Fruit fly (Drosophila melanogaster) whole organism, prepupa: ENCODE results near the gene Ciz1.

Experiments
- Blimp-1 ChIP-seq: fragments of 200-800 bp; sonication (Bioruptor generic); optimal IDR thresholded peaks from 3 replicates; lab custom pipeline; 2017; ENCODE audit warnings: missing biosample characterization, missing genetic modification characterization, mild to moderate bottlenecking, moderate library complexity, missing genetic modification reagents
- CG10631 ChIP-seq: fragments of 200-800 bp; sonication (Bioruptor generic); optimal IDR thresholded peaks from 2 replicates; lab custom pipeline; 2016; ENCODE audit warnings: missing biosample characterization, missing genetic modification characterization
- CG11902 ChIP-seq: fragments of 200-800 bp; sonication (Bioruptor generic); optimal IDR thresholded peaks from 3 replicates; lab custom pipeline; 2016; ENCODE audit warnings: missing biosample characterization, missing genetic modification characterization
- CG15336 ChIP-seq: fragments of 200-800 bp; sonication (Bioruptor generic); IDR thresholded peaks from 2 replicates; pipeline ENCODE4 v1.3.6; 2022; ENCODE audit warnings: missing biosample characterization, missing genetic modification characterization
- CG1621 ChIP-seq: fragments of 200-800 bp; sonication (Bioruptor generic); optimal IDR thresholded peaks from 3 replicates; lab custom pipeline; 2018; ENCODE audit warnings: missing biosample characterization, mild to moderate bottlenecking, missing genetic modification characterization
- CG3032 ChIP-seq: fragments of 200-800 bp; optimal IDR thresholded peaks from 2 replicates; lab custom pipeline; 2019; ENCODE audit warnings: missing biosample characterization, mild to moderate bottlenecking, missing genetic modification characterization, moderate library complexity
- CG31627 ChIP-seq: fragments of 200-800 bp; sonication (Bioruptor generic); optimal IDR thresholded peaks from 3 replicates; lab custom pipeline; 2016; ENCODE audit warnings: missing biosample characterization, missing genetic modification characterization
- CG32006 ChIP-seq: fragments of 200-800 bp; sonication (Bioruptor generic); optimal IDR thresholded peaks from 3 replicates; lab custom pipeline; 2017; ENCODE audit warnings: missing biosample characterization, mild to moderate bottlenecking, missing genetic modification characterization
- CG34406 ChIP-seq: fragments of 200-800 bp; sonication (Bioruptor generic); optimal IDR thresholded peaks from 3 replicates; lab custom pipeline; 2016; ENCODE audit warnings: missing biosample characterization, missing genetic modification characterization
- CG4318 ChIP-seq: fragments of 200-800 bp; sonication (Bioruptor generic); optimal IDR thresholded peaks from 3 replicates; lab custom pipeline; 2017; ENCODE audit warnings: missing biosample characterization, mild to moderate bottlenecking, missing genetic modification characterization
- CG6163 ChIP-seq: fragments of 200-800 bp; sonication (Bioruptor generic); IDR thresholded peaks from 3 replicates; pipeline ENCODE4 v1.3.6; 2022; ENCODE audit warnings: missing biosample characterization, missing genetic modification characterization
- CG6276 ChIP-seq: fragments of 200-800 bp; sonication (Bioruptor generic); optimal IDR thresholded peaks from 2 replicates; lab custom pipeline; 2017; ENCODE audit warnings: missing biosample characterization, mild to moderate bottlenecking, missing genetic modification characterization
- CG6792 ChIP-seq: fragments of 200-800 bp; sonication (Bioruptor generic); optimal IDR thresholded peaks from 3 replicates; lab custom pipeline; 2016; ENCODE audit warnings: missing biosample characterization, missing genetic modification characterization
- CG6808 ChIP-seq: fragments of 200-800 bp; sonication (Bioruptor generic); optimal IDR thresholded peaks from 3 replicates; lab custom pipeline; 2017; ENCODE audit warnings: missing biosample characterization, missing genetic modification characterization, mild to moderate bottlenecking, moderate library complexity, missing genetic modification reagents
- CG8119 ChIP-seq: fragments of 200-800 bp; sonication (Bioruptor generic); IDR thresholded peaks from 3 replicates; pipeline ENCODE4 v1.3.6; 2022; ENCODE audit warnings: missing biosample characterization, missing genetic modification characterization
- CG8319 ChIP-seq: fragments of 200-800 bp; sonication (Bioruptor generic); optimal IDR thresholded peaks from 3 replicates; lab custom pipeline; 2016; ENCODE audit warnings: missing biosample characterization, missing genetic modification characterization
- CG8632 ChIP-seq: fragments of 200-800 bp; sonication (Bioruptor generic); optimal IDR thresholded peaks from 3 replicates; lab custom pipeline; 2016; ENCODE audit warnings: missing biosample characterization, missing genetic modification characterization
- Eip78C ChIP-seq: fragments of 200-800 bp; sonication (Bioruptor generic); peaks from one replicate; lab custom pipeline; 2016; ENCODE audit warnings: missing biosample characterization, missing genetic modification characterization
- Eip93F ChIP-seq: fragments of 200-800 bp; sonication (Bioruptor generic); optimal IDR thresholded peaks from 2 replicates; lab custom pipeline; 2016; ENCODE audit warnings: missing biosample characterization, mild to moderate bottlenecking, missing genetic modification characterization
- Ets21C ChIP-seq: fragments of 200-800 bp; sonication (Bioruptor generic); optimal IDR thresholded peaks from 3 replicates; lab custom pipeline; 2016; ENCODE audit warnings: missing biosample characterization, missing genetic modification characterization
- Ets96B ChIP-seq: fragments of 200-800 bp; optimal IDR thresholded peaks from 2 replicates; lab custom pipeline; 2019; ENCODE audit warnings: missing biosample characterization, mild to moderate bottlenecking, missing genetic modification characterization, moderate library complexity
- Gug ChIP-seq: fragments of 200-800 bp; sonication (Bioruptor generic); IDR thresholded peaks from 2 replicates; pipeline ENCODE4 v1.3.6; 2022; ENCODE audit warnings: missing biosample characterization, missing genetic modification characterization
- Hr38 ChIP-seq: sonication (Bioruptor generic); optimal IDR thresholded peaks from 2 replicates; lab custom pipeline; 2016; ENCODE audit warnings: missing biosample characterization, missing genetic modification characterization
- Hr39 ChIP-seq: fragments of 200-800 bp; sonication (Bioruptor generic); optimal IDR thresholded peaks from 2 replicates; lab custom pipeline; 2016; ENCODE audit warnings: missing biosample characterization, missing genetic modification characterization
- Hr4 ChIP-seq: fragments of 200-800 bp; sonication (Bioruptor generic); optimal IDR thresholded peaks from 3 replicates; lab custom pipeline; 2016; ENCODE audit warnings: missing biosample characterization, missing genetic modification characterization
- Lpt ChIP-seq: fragments of 200-800 bp; sonication (Bioruptor generic); optimal IDR thresholded peaks from 3 replicates; lab custom pipeline; 2016; ENCODE audit warnings: missing biosample characterization, missing genetic modification characterization
- OdsH ChIP-seq: fragments of 200-800 bp; sonication (Bioruptor generic); optimal IDR thresholded peaks from 3 replicates; lab custom pipeline; 2016; ENCODE audit warnings: missing biosample characterization, missing genetic modification characterization
- Smox ChIP-seq: fragments of 200-800 bp; sonication (Bioruptor generic); optimal IDR thresholded peaks from 3 replicates; lab custom pipeline; 2016; ENCODE audit warnings: missing biosample characterization, missing genetic modification characterization
- Sox102F ChIP-seq: fragments of 200-800 bp; sonication (Bioruptor generic); optimal IDR thresholded peaks from 2 replicates; lab custom pipeline; 2016; ENCODE audit warnings: missing biosample characterization, mild to moderate bottlenecking, missing genetic modification characterization
- Sox14 ChIP-seq: fragments of 200-800 bp; sonication (Bioruptor generic); optimal IDR thresholded peaks from 3 replicates; lab custom pipeline; 2016; ENCODE audit warnings: missing biosample characterization, missing genetic modification characterization
- achi ChIP-seq: fragments of 200-800 bp; sonication (Bioruptor generic); optimal IDR thresholded peaks from 3 replicates; lab custom pipeline; 2016; ENCODE audit warnings: missing biosample characterization, missing genetic modification characterization
- acj6 ChIP-seq: fragments of 200-800 bp; sonication (Bioruptor generic); optimal IDR thresholded peaks from 3 replicates; lab custom pipeline; 2016; ENCODE audit warnings: missing biosample characterization, missing genetic modification characterization
- dac ChIP-seq: fragments of 200-800 bp; sonication (Bioruptor generic); optimal IDR thresholded peaks from 2 replicates; lab custom pipeline; 2017; ENCODE audit warnings: missing biosample characterization, mild to moderate bottlenecking, missing genetic modification characterization
- eg ChIP-seq: fragments of 200-800 bp; sonication (Bioruptor generic); IDR thresholded peaks from 3 replicates; pipeline ENCODE4 v1.3.6; 2022; ENCODE audit warnings: missing biosample characterization, missing genetic modification characterization
- esn ChIP-seq: fragments of 200-800 bp; sonication (Bioruptor generic); optimal IDR thresholded peaks from 2 replicates; lab custom pipeline; 2016; ENCODE audit warnings: missing biosample characterization, mild to moderate bottlenecking, missing genetic modification characterization, moderate library complexity
- fd85E ChIP-seq: fragments of 200-800 bp; sonication (Bioruptor generic); optimal IDR thresholded peaks from 3 replicates; lab custom pipeline; 2016; ENCODE audit warnings: missing biosample characterization, missing genetic modification characterization
- fkh ChIP-seq: fragments of 200-800 bp; sonication (Bioruptor generic); optimal IDR thresholded peaks from 3 replicates; lab custom pipeline; 2017; ENCODE audit warnings: missing biosample characterization, mild to moderate bottlenecking, missing genetic modification characterization, moderate library complexity
- lz ChIP-seq: fragments of 200-800 bp; sonication (Bioruptor generic); optimal IDR thresholded peaks from 3 replicates; lab custom pipeline; 2016; ENCODE audit warnings: missing biosample characterization, missing genetic modification characterization
- net ChIP-seq: fragments of 200-800 bp; sonication (Bioruptor generic); optimal IDR thresholded peaks from 3 replicates; lab custom pipeline; 2016; ENCODE audit warnings: missing biosample characterization, missing genetic modification characterization
- salr ChIP-seq, 2 experiments: fragments of 200-800 bp; sonication (Bioruptor generic); optimal IDR thresholded peaks; 3 replicates each; lab custom pipeline; 2016 to 2018; ENCODE audit warnings: missing biosample characterization in 2 of 2, missing genetic modification characterization in 2 of 2, mild to moderate bottlenecking in 1 of 2
- spab ChIP-seq: fragments of 200-800 bp; sonication (Bioruptor generic); optimal IDR thresholded peaks from 2 replicates; lab custom pipeline; 2017; ENCODE audit warnings: missing biosample characterization, mild to moderate bottlenecking, missing genetic modification characterization, missing genetic modification reagents
- ss ChIP-seq, 2 experiments: fragments of 200-800 bp; sonication (Bioruptor generic); optimal IDR thresholded peaks; 2 replicates in 1 of 2; 3 replicates in 1 of 2; lab custom pipeline; 2017 to 2018; ENCODE audit warnings: mild to moderate bottlenecking in 2 of 2, missing biosample characterization in 2 of 2, missing genetic modification characterization in 2 of 2, moderate library complexity in 1 of 2
- svp ChIP-seq: fragments of 200-800 bp; sonication (Bioruptor generic); peaks from one replicate; lab custom pipeline; 2016; ENCODE audit warnings: missing biosample characterization, missing genetic modification characterization
- topi ChIP-seq: fragments of 200-800 bp; sonication (Bioruptor generic); optimal IDR thresholded peaks from 3 replicates; lab custom pipeline; 2016; ENCODE audit warnings: missing biosample characterization, missing genetic modification characterization

Ciz1 gene

DNA sequence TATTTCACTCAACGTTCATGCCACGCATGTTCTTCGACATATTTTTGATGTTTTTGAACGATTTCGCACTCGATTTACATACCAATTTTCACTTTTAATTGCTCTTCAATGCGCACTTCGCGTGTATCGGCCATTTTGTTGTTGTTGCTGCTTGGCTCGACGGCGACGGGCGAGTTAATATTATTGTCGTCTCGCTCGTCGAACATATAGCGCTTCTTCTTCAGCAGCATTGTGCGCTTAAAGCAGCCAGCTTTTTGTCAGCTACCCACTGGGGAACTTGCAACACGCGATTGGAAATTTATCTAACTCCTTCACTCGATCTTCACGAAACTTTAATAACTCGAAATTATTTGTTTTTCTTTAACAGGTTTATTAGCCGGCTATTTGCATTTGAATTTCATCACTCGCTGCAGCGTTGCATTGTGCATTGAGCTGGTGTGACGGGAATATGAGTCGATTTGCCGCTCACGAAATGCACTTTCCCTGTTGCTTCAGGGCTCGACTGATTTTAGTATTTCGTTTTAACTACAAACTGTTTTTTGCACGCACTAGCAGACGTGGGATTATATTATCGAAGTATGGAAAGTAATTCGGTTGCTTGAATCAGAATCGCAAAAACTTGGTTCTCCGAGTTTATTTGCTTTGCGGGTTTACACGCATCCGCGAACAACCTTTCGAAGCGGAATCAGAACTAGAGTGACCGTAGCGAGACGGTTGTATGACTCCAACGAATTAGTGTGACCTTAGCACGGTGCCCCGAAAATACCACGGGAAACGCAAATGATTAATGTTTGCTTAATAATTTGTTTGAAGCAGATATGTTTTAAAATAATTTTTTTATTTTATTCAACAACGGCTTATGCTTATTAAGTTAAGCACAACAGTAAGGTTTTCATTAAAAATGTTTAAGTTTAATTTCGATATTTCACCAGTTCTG lies 9.6 kb upstream of the Ciz1 start, which contains the start of gene RasGAP1 (continued):
- no peak; the same call in 2 of the 3 replicates for TF ChIP-seq CG6163 (GFP tag; lab: Robert Waterston, UW)
- no peak for TF ChIP-seq Ets21C
- TF ChIP-seq Hr4 (GFP tag; lab: Kevin White, UChicago), result no peak
- no peak for TF ChIP-seq CG6792 (GFP tag; lab: Kevin White, UChicago)
- peak; percentile 25 for TF ChIP-seq Sox14 (GFP tag; lab: Kevin White, UChicago)
- TF ChIP-seq CG15336 (GFP tag; lab: Robert Waterston, UW), result 0 out of 2 replicates have a peak, but pooled peaks have one; percentile 8
- no peak for TF ChIP-seq Smox (GFP tag; lab: Kevin White, UChicago)
- TF ChIP-seq net (GFP tag; lab: Kevin White, UChicago), result no peak
- no peak for TF ChIP-seq CG8319 (GFP tag; lab: Kevin White, UChicago)
- TF ChIP-seq eg, result 0 out of 3 replicates have a peak, but pooled peaks have one; percentile 10
- no peak for TF ChIP-seq Gug (GFP tag; lab: Robert Waterston, UW)
- TF ChIP-seq CG6808 (GFP tag; lab: Kevin White, UChicago), result no peak
- TF ChIP-seq CG32006 (GFP tag; lab: Kevin White, UChicago), result no peak
- TF ChIP-seq Eip93F (GFP tag; lab: Kevin White, UChicago), result no peak
- no peak for TF ChIP-seq Hr38
- peak; percentile 50 for TF ChIP-seq svp (GFP tag; lab: Kevin White, UChicago)
- TF ChIP-seq, all 60 proteins: peak for 11

DNA sequence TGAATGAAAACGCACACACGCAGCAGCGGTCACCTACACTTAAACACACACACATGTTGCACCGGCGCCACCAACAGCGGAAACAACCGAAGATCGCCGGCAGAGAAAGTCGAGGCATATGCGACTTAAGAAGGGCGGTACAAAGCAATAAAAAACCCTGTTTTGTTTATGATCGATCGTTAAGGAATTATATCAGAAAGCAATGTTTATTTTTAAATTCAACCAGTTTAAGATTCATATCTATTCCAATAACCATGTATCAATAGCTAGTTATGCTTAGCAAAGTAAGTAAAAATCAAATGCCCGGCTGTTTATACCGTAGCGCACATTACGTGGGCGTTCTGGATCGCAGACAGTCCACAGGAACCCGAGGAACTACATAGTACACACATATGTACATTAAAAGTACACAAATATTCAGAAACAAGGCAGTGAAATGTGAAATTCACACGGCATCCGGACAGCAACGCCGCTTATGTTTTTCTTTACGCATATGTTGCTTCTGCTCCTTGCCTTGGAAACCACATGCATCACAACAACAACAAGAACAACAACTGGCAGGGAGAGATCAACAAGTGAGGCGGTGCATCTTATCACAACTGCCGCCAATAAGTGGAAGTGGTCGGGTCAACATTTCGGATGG lies 8.5 kb upstream of the Ciz1 start:
- TF ChIP-seq acj6 (GFP tag; lab: Kevin White, UChicago) (peak; percentile 94), Ets21C (peak; percentile 94), Ets96B (tag; lab: Kevin White, UChicago) (peak; percentile 95), net (GFP tag; lab: Kevin White, UChicago) (peak; percentile 93), CG8119 (GFP tag; lab: Robert Waterston, UW) (peak; percentile 97), CG31627 (GFP tag; lab: Kevin White, UChicago) (peak; percentile 95), Hr38 (no peak), fd85E (GFP tag; lab: Kevin White, UChicago) (peak; percentile 86), svp (GFP tag; lab: Kevin White, UChicago) (peak; percentile 99), CG6163 (GFP tag; lab: Robert Waterston, UW) (peak; percentile 96), Eip93F (GFP tag; lab: Kevin White, UChicago) (peak; percentile 71), CG3032 (peak; percentile 91), CG32006 (GFP tag; lab: Kevin White, UChicago) (peak; percentile 96), eg (peak; percentile 97), ss (GFP tag; optimal IDR thresholded peaks at IDR 0.05; lab: Kevin White, UChicago) (peak; percentile 79 to 89), dac (GFP tag; lab: Kevin White, UChicago) (peak; percentile 87), CG10631 (GFP tag; lab: Kevin White, UChicago) (peak; percentile 92), fkh (GFP tag; lab: Kevin White, UChicago) (peak; percentile 74), CG11902 (GFP tag; lab: Kevin White, UChicago) (peak; percentile 92), salr (GFP tag; optimal IDR thresholded peaks at IDR 0.05; lab: Kevin White, UChicago) (peak; percentile 77 to 90), CG8632 (GFP tag; lab: Kevin White, UChicago) (peak; percentile 85), Lpt (peak; percentile 95), CG6276 (peak; percentile 82), Sox102F (peak; percentile 97), esn (peak; percentile 97), CG6808 (GFP tag; lab: Kevin White, UChicago) (peak; percentile 95), CG4318 (GFP tag; lab: Kevin White, UChicago) (peak; percentile 88), CG1621 (peak; percentile 88), spab (peak; percentile 93), CG15336 (GFP tag; lab: Robert Waterston, UW) (peak; percentile 97), achi (GFP tag; lab: Kevin White, UChicago) (peak; percentile 92), topi (GFP tag; lab: Kevin White, UChicago) (peak; percentile 97), Smox (GFP tag; lab: Kevin White, UChicago) (peak; percentile 93), Blimp-1 (GFP tag; lab: Kevin White, UChicago) (peak; percentile 98), Hr39 (GFP tag; lab: Kevin White, UChicago) (peak; percentile 96), lz (GFP tag; lab: Kevin White, UChicago) (peak; percentile 96), Sox14 (GFP tag; lab: Kevin White, UChicago) (peak; percentile 95), OdsH (GFP tag; lab: Kevin White, UChicago) (peak; percentile 92), Eip78C (GFP tag; lab: Kevin White, UChicago) (peak; percentile 99), CG34406 (GFP tag; lab: Kevin White, UChicago) (peak; percentile 88)
